In genomic region chr3L:10664511-10665062, dm6 we compare ENCODE assay signal across 5 fruit fly cellular contexts.
A peak's percentile ranks its signal among the peaks of the same experiment; 100 is the strongest.
TF ChIP-seq lines count a peak whose summit lies in the region.

Gene simj (plus strand): TSS chr3L:10664739.

TF ChIP-seq in whole organism, adult, 20 proteins besides CTCF, POLR2A, EP300 and RAD21 (continued from another document):
- TF ChIP-seq bab1 (GFP tag; optimal IDR thresholded peaks at IDR 0.05; lab: Kevin White, UChicago) (peak; percentile 76), tj (GFP tag; optimal IDR thresholded peaks at IDR 0.05; lab: Kevin White, UChicago) (peak; percentile 51)

TF ChIP-seq in whole organism, embryonic, 481 proteins besides CTCF, POLR2A, EP300 and RAD21 (continued from another document and continues in another):
- TF ChIP-seq Hmr (GFP tag; optimal IDR thresholded peaks at IDR 0.05; lab: Kevin White, UChicago) (peak; percentile 68), fd64A (GFP tag; optimal IDR thresholded peaks at IDR 0.05; lab: Kevin White, UChicago) (peak; percentile 50), GATAe (GFP tag; conservative IDR thresholded peaks at IDR 0.05; lab: Robert Waterston, UW) (peak; percentile 40; the same call in 1 of the 2 replicates), CG13624 (GFP tag; optimal IDR thresholded peaks at IDR 0.05; lab: Kevin White, UChicago) (peak; percentile 75), CG7556 (GFP tag; optimal IDR thresholded peaks at IDR 0.05; lab: Kevin White, UChicago) (no peak), Oaz (GFP tag; IDR thresholded peaks at IDR 0.05; lab: Robert Waterston, UW) (no peak), CG4820 (GFP tag; optimal IDR thresholded peaks at IDR 0.05; lab: Kevin White, UChicago) (no peak), kay (GFP tag; optimal IDR thresholded peaks at IDR 0.05; lab: Kevin White, UChicago) (no peak), Gsc (GFP tag; IDR thresholded peaks at IDR 0.05; lab: Robert Waterston, UW) (no peak), wdn (GFP tag; IDR thresholded peaks at IDR 0.05; lab: Robert Waterston, UW) (no peak; the same call in 1 of the 2 replicates), CG7271 (tag; optimal IDR thresholded peaks at IDR 0.05; lab: Kevin White, UChicago) (peak; percentile 72), odd (GFP tag; optimal IDR thresholded peaks at IDR 0.05; lab: Kevin White, UChicago) (peak; percentile 42), Lpt (GFP tag; optimal IDR thresholded peaks at IDR 0.05; lab: Kevin White, UChicago) (no peak), CG31224 (GFP tag; IDR thresholded peaks at IDR 0.05; lab: Robert Waterston, UW) (no peak), Hmx (GFP tag; optimal IDR thresholded peaks at IDR 0.05; lab: Kevin White, UChicago) (no peak), Abd-B (GFP tag; optimal IDR thresholded peaks at IDR 0.05; lab: Kevin White, UChicago) (no peak), BtbVII (GFP tag; optimal IDR thresholded peaks at IDR 0.05; lab: Kevin White, UChicago) (peak; percentile 46), trem (tag; optimal IDR thresholded peaks at IDR 0.05; lab: Kevin White, UChicago) (peak; percentile 78), CG10366 (GFP tag; IDR thresholded peaks at IDR 0.05; lab: Robert Waterston, UW) (no peak), mirr (GFP tag; optimal IDR thresholded peaks at IDR 0.05; lab: Kevin White, UChicago) (peak; percentile 83), CG12236 (GFP tag; optimal IDR thresholded peaks at IDR 0.05; lab: Kevin White, UChicago) (peak; percentile 21), CG14710 (tag; optimal IDR thresholded peaks at IDR 0.05; lab: Kevin White, UChicago) (peak; percentile 62), ssp (GFP tag; IDR thresholded peaks at IDR 0.05; lab: Robert Waterston, UW) (no peak), CG7745 (tag; optimal IDR thresholded peaks at IDR 0.05; lab: Kevin White, UChicago) (peak; percentile 0), fd3F (GFP tag; optimal IDR thresholded peaks at IDR 0.05; lab: Kevin White, UChicago) (no peak), CG31441 (GFP tag; IDR thresholded peaks at IDR 0.05; lab: Robert Waterston, UW) (peak; percentile 46; the same call in 1 of the 2 replicates), CG7963 (GFP tag; IDR thresholded peaks at IDR 0.05; lab: Robert Waterston, UW; ENCODE audit: partially characterized antibody) (peak; percentile 74), CG16815 (GFP tag; optimal IDR thresholded peaks at IDR 0.05; lab: Kevin White, UChicago) (no peak), CG17829 (tag; optimal IDR thresholded peaks at IDR 0.05; lab: Kevin White, UChicago) (peak; percentile 84), ato (GFP tag; IDR thresholded peaks at IDR 0.05; lab: Robert Waterston, UW; ENCODE audit: partially characterized antibody) (peak; percentile 79), nerfin-2 (GFP tag; IDR thresholded peaks at IDR 0.05; lab: Robert Waterston, UW; ENCODE audit: partially characterized antibody) (peak; percentile 51), lab (GFP tag; optimal IDR thresholded peaks at IDR 0.05; lab: Kevin White, UChicago) (peak; percentile 76)

TF ChIP-seq in whole organism, prepupa, 60 proteins besides CTCF, POLR2A, EP300 and RAD21 (continued from another document and continues in another):
- TF ChIP-seq achi (GFP tag; optimal IDR thresholded peaks at IDR 0.05; lab: Kevin White, UChicago) (peak; percentile 4), CG6792 (GFP tag; optimal IDR thresholded peaks at IDR 0.05; lab: Kevin White, UChicago) (peak; percentile 17), CG6163 (GFP tag; IDR thresholded peaks at IDR 0.05; lab: Robert Waterston, UW) (peak; percentile 77), Met (GFP tag; optimal IDR thresholded peaks at IDR 0.05; lab: Kevin White, UChicago) (peak; percentile 44), fd85E (GFP tag; optimal IDR thresholded peaks at IDR 0.05; lab: Kevin White, UChicago) (peak; percentile 60), CG1621 (tag; optimal IDR thresholded peaks at IDR 0.05; lab: Kevin White, UChicago) (peak; percentile 41), CG10631 (GFP tag; optimal IDR thresholded peaks at IDR 0.05; lab: Kevin White, UChicago) (no peak), ss (GFP tag; optimal IDR thresholded peaks at IDR 0.05; lab: Kevin White, UChicago) (peak; percentile 53 to 66), OdsH (GFP tag; optimal IDR thresholded peaks at IDR 0.05; lab: Kevin White, UChicago) (peak; percentile 34), Smox (GFP tag; optimal IDR thresholded peaks at IDR 0.05; lab: Kevin White, UChicago) (peak; percentile 28), Lpt (GFP tag; optimal IDR thresholded peaks at IDR 0.05; lab: Kevin White, UChicago) (no peak), CG6808 (GFP tag; optimal IDR thresholded peaks at IDR 0.05; lab: Kevin White, UChicago) (peak; percentile 42), CG6276 (GFP tag; optimal IDR thresholded peaks at IDR 0.05; lab: Kevin White, UChicago) (peak; percentile 32), CG31627 (GFP tag; optimal IDR thresholded peaks at IDR 0.05; lab: Kevin White, UChicago) (no peak), Sox15 (GFP tag; optimal IDR thresholded peaks at IDR 0.05; lab: Kevin White, UChicago) (no peak), cyc (GFP tag; optimal IDR thresholded peaks at IDR 0.05; lab: Kevin White, UChicago) (no peak), CG7368 (GFP tag; optimal IDR thresholded peaks at IDR 0.05; lab: Kevin White, UChicago) (peak; percentile 23), Ets21C (GFP tag; optimal IDR thresholded peaks at IDR 0.05; lab: Kevin White, UChicago) (no peak), topi (GFP tag; optimal IDR thresholded peaks at IDR 0.05; lab: Kevin White, UChicago) (peak; percentile 54), CG10669 (GFP tag; optimal IDR thresholded peaks at IDR 0.05; lab: Kevin White, UChicago) (no peak), CG11902 (GFP tag; optimal IDR thresholded peaks at IDR 0.05; lab: Kevin White, UChicago) (no peak), fd59A (GFP tag; optimal IDR thresholded peaks at IDR 0.05; lab: Kevin White, UChicago) (no peak), CG11294 (GFP tag; IDR thresholded peaks at IDR 0.05; lab: Robert Waterston, UW) (no peak), svp (GFP tag; lab: Kevin White, UChicago) (no peak), CG6854 (GFP tag; optimal IDR thresholded peaks at IDR 0.05; lab: Kevin White, UChicago) (peak; percentile 71), Hr4 (GFP tag; optimal IDR thresholded peaks at IDR 0.05; lab: Kevin White, UChicago) (no peak), Sox102F (GFP tag; optimal IDR thresholded peaks at IDR 0.05; lab: Kevin White, UChicago) (peak; percentile 49), pdm3 (GFP tag; optimal IDR thresholded peaks at IDR 0.05; lab: Kevin White, UChicago) (peak; percentile 23), dsx (GFP tag; optimal IDR thresholded peaks at IDR 0.05; lab: Kevin White, UChicago; ENCODE audit: poor library complexity, severe bottlenecking) (peak; percentile 60), lz (GFP tag; optimal IDR thresholded peaks at IDR 0.05; lab: Kevin White, UChicago) (peak; percentile 39), CG4318 (GFP tag; optimal IDR thresholded peaks at IDR 0.05; lab: Kevin White, UChicago) (no peak), CG3919 (GFP tag; optimal IDR thresholded peaks at IDR 0.05; lab: Kevin White, UChicago) (peak; percentile 40), salr (GFP tag; optimal IDR thresholded peaks at IDR 0.05; lab: Kevin White, UChicago) (no peak), CG9139 (GFP tag; optimal IDR thresholded peaks at IDR 0.05; lab: Kevin White, UChicago) (peak; percentile 27), Eip78C (GFP tag; lab: Kevin White, UChicago) (peak; percentile 86)

TF ChIP-seq in whole organism, pupa, 21 proteins besides CTCF, POLR2A, EP300 and RAD21 (continued from another document):
- peak; percentile 71 for TF ChIP-seq CG32121 (GFP tag; IDR thresholded peaks at IDR 0.05; lab: Robert Waterston, UW)

TF ChIP-seq in whole organism, wandering third instar larva, 38 proteins besides CTCF, POLR2A, EP300 and RAD21 (continued from another document):
- TF ChIP-seq GATAd (GFP tag; optimal IDR thresholded peaks at IDR 0.05; lab: Kevin White, UChicago) (no peak), foxo (GFP tag; optimal IDR thresholded peaks at IDR 0.05; lab: Kevin White, UChicago) (peak in 1 of 2 experiments; percentile 51), sage (GFP tag; optimal IDR thresholded peaks at IDR 0.05; lab: Kevin White, UChicago) (no peak), Myc (optimal IDR thresholded peaks at IDR 0.05; lab: Kevin White, UChicago) (peak; percentile 65), Hnf4 (GFP tag; optimal IDR thresholded peaks at IDR 0.05; lab: Kevin White, UChicago) (peak; percentile 60), woc (GFP tag; optimal IDR thresholded peaks at IDR 0.05; lab: Kevin White, UChicago) (peak; percentile 51), lola (GFP tag; optimal IDR thresholded peaks at IDR 0.05; lab: Kevin White, UChicago) (no peak), dmrt93B (GFP tag; optimal IDR thresholded peaks at IDR 0.05; lab: Kevin White, UChicago) (no peak), Hr78 (GFP tag; optimal IDR thresholded peaks at IDR 0.05; lab: Kevin White, UChicago) (no peak), Sp1 (GFP tag; optimal IDR thresholded peaks at IDR 0.05; lab: Kevin White, UChicago) (peak; percentile 68), Hr83 (GFP tag; optimal IDR thresholded peaks at IDR 0.05; lab: Kevin White, UChicago; ENCODE audit: poor library complexity, severe bottlenecking) (peak; percentile 93), Abd-B (GFP tag; optimal IDR thresholded peaks at IDR 0.05; lab: Kevin White, UChicago) (no peak), Vsx2 (GFP tag; optimal IDR thresholded peaks at IDR 0.05; lab: Kevin White, UChicago; ENCODE audit: partially characterized antibody) (no peak), dl (GFP tag; optimal IDR thresholded peaks at IDR 0.05; lab: Kevin White, UChicago; ENCODE audit: insufficient read depth in 1 of 2, partially characterized antibody in 2 of 2) (no peak), dsf (GFP tag; optimal IDR thresholded peaks at IDR 0.05; lab: Kevin White, UChicago; ENCODE audit: borderline replicate concordance) (no peak), pan (optimal IDR thresholded peaks at IDR 0.05; lab: Kevin White, UChicago) (no peak)
TF ChIP-seq in whole organism, wandering third instar larva: peak in this region for 23.
